Worm (Caenorhabditis elegans): ENCODE measurements around the gene pbs-3.

pbs-3 gene

DNA sequence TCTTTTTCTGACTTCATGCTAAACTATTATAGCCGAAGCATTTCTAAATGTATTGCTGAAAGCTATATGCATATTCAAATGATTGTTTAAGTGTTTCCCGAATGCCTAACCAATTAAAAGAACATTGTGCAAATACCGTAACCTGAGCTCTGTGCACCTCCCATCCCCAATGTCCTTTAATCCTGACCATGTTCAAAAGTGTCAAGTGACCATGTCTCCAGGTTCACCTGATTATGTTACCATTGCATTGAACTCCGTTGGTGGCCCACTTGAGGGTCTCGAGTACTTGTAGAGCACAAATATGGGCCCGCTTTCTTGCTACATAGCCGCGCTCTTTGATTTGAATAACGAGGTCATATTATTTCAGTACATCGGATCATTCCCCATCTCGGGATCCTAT, 20.1 kb upstream of the pbs-3 start:
- TF ChIP-seq nhr-43 (tag; optimal IDR thresholded peaks at IDR 0.05; ENCODE audit: poor library complexity, severe bottlenecking) (no peak), elt-3 (tag; optimal IDR thresholded peaks at IDR 0.05) (no peak), tbx-2 (tag; optimal IDR thresholded peaks at IDR 0.05) (no peak), lsy-12 (tag; optimal IDR thresholded peaks at IDR 0.05) (no peak), ztf-4 (tag; optimal IDR thresholded peaks at IDR 0.05) (no peak), nhr-12 (tag; optimal IDR thresholded peaks at IDR 0.05) (no peak), pha-4 (tag; optimal IDR thresholded peaks at IDR 0.05) (no peak), eor-1 (tag; optimal IDR thresholded peaks at IDR 0.05) (no peak), ama-1 (optimal IDR thresholded peaks at IDR 0.05) (no peak), ceh-82 (tag; optimal IDR thresholded peaks at IDR 0.05) (no peak), ceh-9 (tag; optimal IDR thresholded peaks at IDR 0.05) (no peak)

- TF ChIP-seq egl-5 (tag; optimal IDR thresholded peaks at IDR 0.05), result no peak
- TF ChIP-seq unc-62 (GFP tag; optimal IDR thresholded peaks at IDR 0.05), result no peak
- no peak for TF ChIP-seq nhr-237 (tag; optimal IDR thresholded peaks at IDR 0.05)
- no peak for TF ChIP-seq ceh-9 (tag; optimal IDR thresholded peaks at IDR 0.05)
- no peak for TF ChIP-seq egl-27 (tag; optimal IDR thresholded peaks at IDR 0.05)
- TF ChIP-seq pqm-1 (tag; optimal IDR thresholded peaks at IDR 0.05), result no peak
- no peak for TF ChIP-seq fkh-2 (tag; optimal IDR thresholded peaks at IDR 0.05)
- no peak for TF ChIP-seq fkh-10 (GFP tag; optimal IDR thresholded peaks at IDR 0.05)
- no peak for TF ChIP-seq lsy-12 (tag; optimal IDR thresholded peaks at IDR 0.05)
- TF ChIP-seq R02D3.7 (tag; optimal IDR thresholded peaks at IDR 0.05), result no peak
- no peak for TF ChIP-seq tbx-2 (tag; optimal IDR thresholded peaks at IDR 0.05)
- no peak for TF ChIP-seq nfya-1 (tag; optimal IDR thresholded peaks at IDR 0.05; ENCODE audit: insufficient read depth)
- TF ChIP-seq fos-1 (tag; optimal IDR thresholded peaks at IDR 0.05), result no peak
- no peak for TF ChIP-seq nhr-12 (tag; optimal IDR thresholded peaks at IDR 0.05)
- TF ChIP-seq mml-1 (tag; optimal IDR thresholded peaks at IDR 0.05), result no peak
- TF ChIP-seq eor-1 (tag; optimal IDR thresholded peaks at IDR 0.05), result no peak
- no peak for TF ChIP-seq nhr-11 (tag; optimal IDR thresholded peaks at IDR 0.05)
- no peak for TF ChIP-seq ztf-4 (tag; optimal IDR thresholded peaks at IDR 0.05)
- no peak for TF ChIP-seq lin-15B (tag; optimal IDR thresholded peaks at IDR 0.05)
- TF ChIP-seq zag-1 (tag; optimal IDR thresholded peaks at IDR 0.05), result no peak
These were observed 19.3 kb upstream of the pbs-3 start for ce11 chrII:4974448-4974951.

- TF ChIP-seq elt-3 (tag; optimal IDR thresholded peaks at IDR 0.05) (no peak), egl-27 (tag; optimal IDR thresholded peaks at IDR 0.05) (no peak), zag-1 (tag; optimal IDR thresholded peaks at IDR 0.05) (no peak), nhr-11 (tag; optimal IDR thresholded peaks at IDR 0.05) (no peak), nhr-77 (tag; optimal IDR thresholded peaks at IDR 0.05) (no peak), snpc-4 (tag; optimal IDR thresholded peaks at IDR 0.05) (no peak), fkh-10 (GFP tag; optimal IDR thresholded peaks at IDR 0.05) (no peak), elt-2 (tag; optimal IDR thresholded peaks at IDR 0.05) (no peak), nhr-12 (tag; optimal IDR thresholded peaks at IDR 0.05) (no peak)
These were observed 13.6 kb upstream of the pbs-3 start, which contains the start of gene shc-2 for ce11 chrII:4968863-4969262. Gene shc-2 (plus strand): TSS chrII:4969163.

DNA sequence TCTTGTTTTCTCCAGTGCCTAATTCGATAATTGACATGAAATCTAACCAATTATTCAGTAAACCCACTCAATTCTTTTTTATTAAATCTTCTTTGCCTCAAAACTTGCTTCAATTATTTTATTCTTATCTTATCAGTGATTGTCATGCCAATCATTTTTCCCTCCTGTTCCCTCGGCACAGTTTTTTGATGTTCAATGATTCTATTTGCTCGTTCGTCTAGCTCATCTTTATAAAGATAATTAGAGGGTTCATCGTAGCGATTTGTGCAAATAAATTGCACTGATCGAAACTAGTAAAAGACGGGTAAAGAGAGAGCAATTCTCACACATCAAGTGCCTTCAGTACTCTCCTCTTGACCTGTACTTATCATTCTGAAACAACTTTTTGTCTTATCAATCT, 12.4 kb upstream of the pbs-3 start:
- peak; percentile 6 for TF ChIP-seq pha-4 (tag; optimal IDR thresholded peaks at IDR 0.05)
- peak; percentile 86 for TF ChIP-seq elt-2 (tag; optimal IDR thresholded peaks at IDR 0.05)
- no peak for TF ChIP-seq ZK546.5 (tag; optimal IDR thresholded peaks at IDR 0.05)

DNA sequence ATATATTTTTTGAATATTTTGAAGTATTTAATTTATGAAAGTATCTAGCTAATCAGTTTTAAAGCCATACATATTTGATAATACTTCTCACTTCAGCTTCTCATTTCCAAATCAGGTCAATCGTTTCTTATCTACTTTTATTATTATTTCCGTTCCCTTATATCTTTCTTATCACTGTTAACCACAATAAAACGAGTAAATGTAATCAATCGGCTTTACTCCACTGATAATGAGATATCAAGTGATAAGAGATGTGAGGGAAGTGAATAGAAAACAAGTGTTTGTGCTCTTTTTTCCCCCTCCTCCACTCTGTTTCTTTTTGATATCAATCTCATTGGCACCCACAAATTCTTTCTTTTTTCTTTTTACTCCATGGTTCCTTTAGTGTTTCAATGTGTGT, 11.3 kb upstream of the pbs-3 start:
- TF ChIP-seq zag-1 (tag; optimal IDR thresholded peaks at IDR 0.05) (no peak), pqm-1 (tag; optimal IDR thresholded peaks at IDR 0.05) (peak; percentile 48), lsy-12 (tag; optimal IDR thresholded peaks at IDR 0.05) (no peak), elt-2 (tag; optimal IDR thresholded peaks at IDR 0.05) (peak; percentile 88)

ce11 chrII:4960690-4961089, 5.5 kb upstream of the pbs-3 start:
- TF ChIP-seq nhr-76 (tag; optimal IDR thresholded peaks at IDR 0.05) (peak; percentile 65), elt-2 (tag; optimal IDR thresholded peaks at IDR 0.05) (peak; percentile 95), mml-1 (tag; optimal IDR thresholded peaks at IDR 0.05) (no peak), ceh-82 (tag; optimal IDR thresholded peaks at IDR 0.05) (no peak), pqm-1 (tag; optimal IDR thresholded peaks at IDR 0.05) (peak; percentile 60), nhr-23 (tag; optimal IDR thresholded peaks at IDR 0.05) (peak; percentile 35)
